Fruit fly (Drosophila melanogaster): Measurements from ENCODE around the gene flr.
A peak's percentile ranks its signal among the peaks of the same experiment; 100 is the strongest.

The flr gene

dm6 chr3L:13387608-13388007, 25.0 kb upstream of the flr start, which contains the start of gene CG10171:
Gene CG10171 (minus strand): TSS chr3L:13387907.
- TF ChIP-seq CG12605 (GFP tag; IDR thresholded peaks at IDR 0.05) (no peak), Ets98B (GFP tag; IDR thresholded peaks at IDR 0.05) (no peak), CG10348 (GFP tag; IDR thresholded peaks at IDR 0.05) (no peak), Snoo (tag; optimal IDR thresholded peaks at IDR 0.05) (no peak), CG8301 (tag; optimal IDR thresholded peaks at IDR 0.05) (no peak)

- TF ChIP-seq CG15710 (tag; optimal IDR thresholded peaks at IDR 0.05) (no peak), D1 (tag; optimal IDR thresholded peaks at IDR 0.05) (peak; percentile 8)
These were observed 22.8 kb upstream of the flr start, which contains the start of gene Poc1 for dm6 chr3L:13389834-13390233. Gene Poc1 (minus strand): TSS chr3L:13390006.

- no peak for TF ChIP-seq CG8301 (tag; optimal IDR thresholded peaks at IDR 0.05)
- no peak for TF ChIP-seq CG32121 (GFP tag; IDR thresholded peaks at IDR 0.05)
- TF ChIP-seq CG13204 (GFP tag; optimal IDR thresholded peaks at IDR 0.05): no peak
- TF ChIP-seq CG8159 (tag; optimal IDR thresholded peaks at IDR 0.05): peak; percentile 63
- TF ChIP-seq CG9948 (tag; optimal IDR thresholded peaks at IDR 0.05): peak; percentile 11
- no peak for TF ChIP-seq CG14655 (GFP tag; optimal IDR thresholded peaks at IDR 0.05)
- no peak for TF ChIP-seq Ets98B (GFP tag; IDR thresholded peaks at IDR 0.05)
- TF ChIP-seq fd96Ca (GFP tag; IDR thresholded peaks at IDR 0.05): no peak
- TF ChIP-seq CG10348 (GFP tag; IDR thresholded peaks at IDR 0.05): no peak
- no peak for TF ChIP-seq gl (tag; optimal IDR thresholded peaks at IDR 0.05)
- TF ChIP-seq CG34367 (tag; optimal IDR thresholded peaks at IDR 0.05): no peak
- TF ChIP-seq CG15710 (tag; optimal IDR thresholded peaks at IDR 0.05): no peak
- TF ChIP-seq D1 (tag; optimal IDR thresholded peaks at IDR 0.05): no peak
- no peak for TF ChIP-seq rn (GFP tag; IDR thresholded peaks at IDR 0.05)
- no peak for TF ChIP-seq CG4496 (GFP tag; IDR thresholded peaks at IDR 0.05)
- no peak for TF ChIP-seq Pif1B (GFP tag; optimal IDR thresholded peaks at IDR 0.05)
These were observed 19.1 kb upstream of the flr start for dm6 chr3L:13393538-13393937.

- no peak for TF ChIP-seq CG9948 (tag; optimal IDR thresholded peaks at IDR 0.05)
- TF ChIP-seq Pif1A (GFP tag; optimal IDR thresholded peaks at IDR 0.05): no peak
- TF ChIP-seq fd96Ca (GFP tag; IDR thresholded peaks at IDR 0.05): no peak
- no peak for TF ChIP-seq Pif1B (GFP tag; optimal IDR thresholded peaks at IDR 0.05)
- no peak for TF ChIP-seq EcR (GFP tag; optimal IDR thresholded peaks at IDR 0.05)
- TF ChIP-seq CG13204 (GFP tag; optimal IDR thresholded peaks at IDR 0.05): no peak
- TF ChIP-seq CG4496 (GFP tag; IDR thresholded peaks at IDR 0.05): no peak
- TF ChIP-seq CG17806 (tag; optimal IDR thresholded peaks at IDR 0.05): no peak
- no peak for TF ChIP-seq CG8301 (tag; optimal IDR thresholded peaks at IDR 0.05)
- no peak for TF ChIP-seq rn (GFP tag; IDR thresholded peaks at IDR 0.05)
- TF ChIP-seq CG15710 (tag; optimal IDR thresholded peaks at IDR 0.05): no peak
- TF ChIP-seq Snoo (tag; optimal IDR thresholded peaks at IDR 0.05): no peak
- no peak for TF ChIP-seq Ets98B (GFP tag; IDR thresholded peaks at IDR 0.05)
- TF ChIP-seq CG8159 (tag; optimal IDR thresholded peaks at IDR 0.05): no peak
- no peak for TF ChIP-seq CG32121 (GFP tag; IDR thresholded peaks at IDR 0.05)
- TF ChIP-seq CG34367 (tag; optimal IDR thresholded peaks at IDR 0.05): no peak
- TF ChIP-seq gl (tag; optimal IDR thresholded peaks at IDR 0.05): no peak
- TF ChIP-seq CG14655 (GFP tag; optimal IDR thresholded peaks at IDR 0.05): no peak
- no peak for TF ChIP-seq CG10348 (GFP tag; IDR thresholded peaks at IDR 0.05)
- no peak for TF ChIP-seq CG12605 (GFP tag; IDR thresholded peaks at IDR 0.05)
These were observed 15.0 kb upstream of the flr start for dm6 chr3L:13397656-13398055.

- TF ChIP-seq Snoo (tag; optimal IDR thresholded peaks at IDR 0.05): peak; percentile 27
- no peak for TF ChIP-seq CG32121 (GFP tag; IDR thresholded peaks at IDR 0.05)
These were observed 11.7 kb upstream of the flr start, which contains the start of gene sens for dm6 chr3L:13400872-13401418. Gene sens (minus strand): TSS chr3L:13401125.

- TF ChIP-seq CG8159 (tag; optimal IDR thresholded peaks at IDR 0.05): peak; percentile 20
- peak; percentile 69 for TF ChIP-seq CG4496 (GFP tag; IDR thresholded peaks at IDR 0.05)
- no peak for TF ChIP-seq CG17806 (tag; optimal IDR thresholded peaks at IDR 0.05)
These were observed 9.3 kb upstream of the flr start for dm6 chr3L:13403141-13403867.

dm6 chr3L:13406873-13407272, 5.8 kb upstream of the flr start:
- peak; percentile 26 for TF ChIP-seq D1 (tag; optimal IDR thresholded peaks at IDR 0.05)
- TF ChIP-seq CG15710 (tag; optimal IDR thresholded peaks at IDR 0.05): peak; percentile 52
- TF ChIP-seq Snoo (tag; optimal IDR thresholded peaks at IDR 0.05): peak; percentile 41
- TF ChIP-seq Ets98B (GFP tag; IDR thresholded peaks at IDR 0.05): no peak
- TF ChIP-seq Pif1A (GFP tag; optimal IDR thresholded peaks at IDR 0.05): peak; percentile 38
- peak; percentile 67 for TF ChIP-seq CG14655 (GFP tag; optimal IDR thresholded peaks at IDR 0.05)
- peak; percentile 40 for TF ChIP-seq CG9948 (tag; optimal IDR thresholded peaks at IDR 0.05)
- peak; percentile 42 for TF ChIP-seq Pif1B (GFP tag; optimal IDR thresholded peaks at IDR 0.05)
- peak; percentile 35 for TF ChIP-seq CG34367 (tag; optimal IDR thresholded peaks at IDR 0.05)
- peak; percentile 29 for TF ChIP-seq CG8301 (tag; optimal IDR thresholded peaks at IDR 0.05)
- peak; percentile 46 for TF ChIP-seq CG17806 (tag; optimal IDR thresholded peaks at IDR 0.05)
- TF ChIP-seq CG4496 (GFP tag; IDR thresholded peaks at IDR 0.05): no peak
- peak; percentile 7 for TF ChIP-seq CG13204 (GFP tag; optimal IDR thresholded peaks at IDR 0.05)
- peak; percentile 72 for TF ChIP-seq CG8159 (tag; optimal IDR thresholded peaks at IDR 0.05)
- TF ChIP-seq CG32121 (GFP tag; IDR thresholded peaks at IDR 0.05): no peak

Measured in whole organism, pupa.